Comparison of ENCODE assay signal across 5 fruit fly cellular contexts in genomic region chr3L:18038122-18038762, dm6.
TF ChIP-seq lines count a peak whose summit lies in the region.

No protein-coding gene starts in this region.

- no peak for TF ChIP-seq CTCF in whole organism, embryonic (GFP tag; optimal IDR thresholded peaks at IDR 0.05; lab: Kevin White, UChicago)

TF ChIP-seq in whole organism, adult, 20 proteins besides CTCF, POLR2A, EP300 and RAD21:
- TF ChIP-seq CG33017 (tag; optimal IDR thresholded peaks at IDR 0.05; lab: Kevin White, UChicago) (no peak), CG5204 (GFP tag; optimal IDR thresholded peaks at IDR 0.05; lab: Kevin White, UChicago) (no peak), kay (GFP tag; lab: Kevin White, UChicago; ENCODE audit: borderline replicate concordance) (peak; percentile 88)

TF ChIP-seq in whole organism, embryonic, 481 proteins besides CTCF, POLR2A, EP300 and RAD21:
- TF ChIP-seq CG11504 (tag; optimal IDR thresholded peaks at IDR 0.05; lab: Kevin White, UChicago) (no peak), kah (GFP tag; optimal IDR thresholded peaks at IDR 0.05; lab: Kevin White, UChicago) (no peak), corto (GFP tag; optimal IDR thresholded peaks at IDR 0.05; lab: Kevin White, UChicago) (peak; percentile 24), bab2 (GFP tag; optimal IDR thresholded peaks at IDR 0.05; lab: Kevin White, UChicago) (no peak), nom (GFP tag; optimal IDR thresholded peaks at IDR 0.05; lab: Kevin White, UChicago) (peak; percentile 71), CG8290 (GFP tag; optimal IDR thresholded peaks at IDR 0.05; lab: Kevin White, UChicago) (no peak), CG8290 (tag; optimal IDR thresholded peaks at IDR 0.05; lab: Kevin White, UChicago) (no peak)

TF ChIP-seq in whole organism, prepupa, 60 proteins besides CTCF, POLR2A, EP300 and RAD21 (continues in another document):
- TF ChIP-seq CG6276 (GFP tag; optimal IDR thresholded peaks at IDR 0.05; lab: Kevin White, UChicago): no peak
- TF ChIP-seq Eip75B (GFP tag; optimal IDR thresholded peaks at IDR 0.05; lab: Kevin White, UChicago): no peak
- TF ChIP-seq CG8119 (GFP tag; IDR thresholded peaks at IDR 0.05; lab: Robert Waterston, UW): no peak
- TF ChIP-seq CG8319 (GFP tag; optimal IDR thresholded peaks at IDR 0.05; lab: Kevin White, UChicago): no peak
- peak; percentile 72 for TF ChIP-seq CG9139 (GFP tag; optimal IDR thresholded peaks at IDR 0.05; lab: Kevin White, UChicago)
- TF ChIP-seq CG6163 (GFP tag; IDR thresholded peaks at IDR 0.05; lab: Robert Waterston, UW): no peak; the same call in 2 of the 3 replicates
- no peak for TF ChIP-seq CG8632 (GFP tag; optimal IDR thresholded peaks at IDR 0.05; lab: Kevin White, UChicago)
- TF ChIP-seq Hr38 (GFP tag; optimal IDR thresholded peaks at IDR 0.05; lab: Kevin White, UChicago): no peak
- TF ChIP-seq CG3032 (tag; optimal IDR thresholded peaks at IDR 0.05; lab: Kevin White, UChicago): peak; percentile 67
- peak; percentile 90 for TF ChIP-seq Eip78C (GFP tag; lab: Kevin White, UChicago)
- no peak for TF ChIP-seq CG6854 (GFP tag; optimal IDR thresholded peaks at IDR 0.05; lab: Kevin White, UChicago)
- TF ChIP-seq achi (GFP tag; optimal IDR thresholded peaks at IDR 0.05; lab: Kevin White, UChicago): no peak
- TF ChIP-seq fd85E (GFP tag; optimal IDR thresholded peaks at IDR 0.05; lab: Kevin White, UChicago): no peak
- TF ChIP-seq dsx (GFP tag; optimal IDR thresholded peaks at IDR 0.05; lab: Kevin White, UChicago; ENCODE audit: poor library complexity, severe bottlenecking): peak; percentile 40
- peak; percentile 56 for TF ChIP-seq topi (GFP tag; optimal IDR thresholded peaks at IDR 0.05; lab: Kevin White, UChicago)
- TF ChIP-seq CG31627 (GFP tag; optimal IDR thresholded peaks at IDR 0.05; lab: Kevin White, UChicago): peak; percentile 49
- no peak for TF ChIP-seq Sox15 (GFP tag; optimal IDR thresholded peaks at IDR 0.05; lab: Kevin White, UChicago)
- TF ChIP-seq CG32006 (GFP tag; optimal IDR thresholded peaks at IDR 0.05; lab: Kevin White, UChicago): no peak
- TF ChIP-seq spab (GFP tag; optimal IDR thresholded peaks at IDR 0.05; lab: Kevin White, UChicago): peak; percentile 51
- no peak for TF ChIP-seq CG15336 (GFP tag; IDR thresholded peaks at IDR 0.05; lab: Robert Waterston, UW)
- TF ChIP-seq acj6 (GFP tag; optimal IDR thresholded peaks at IDR 0.05; lab: Kevin White, UChicago): peak; percentile 27
- TF ChIP-seq net (GFP tag; optimal IDR thresholded peaks at IDR 0.05; lab: Kevin White, UChicago): no peak
- TF ChIP-seq Met (GFP tag; optimal IDR thresholded peaks at IDR 0.05; lab: Kevin White, UChicago): peak; percentile 55
- TF ChIP-seq fd59A (GFP tag; optimal IDR thresholded peaks at IDR 0.05; lab: Kevin White, UChicago): peak; percentile 45
- peak; percentile 46 for TF ChIP-seq Sox14 (GFP tag; optimal IDR thresholded peaks at IDR 0.05; lab: Kevin White, UChicago)
- no peak for TF ChIP-seq CG11762 (GFP tag; optimal IDR thresholded peaks at IDR 0.05; lab: Kevin White, UChicago; ENCODE audit: insufficient read depth)
- TF ChIP-seq CG7368 (GFP tag; optimal IDR thresholded peaks at IDR 0.05; lab: Kevin White, UChicago): peak; percentile 8
- TF ChIP-seq fkh (GFP tag; optimal IDR thresholded peaks at IDR 0.05; lab: Kevin White, UChicago): no peak

TF ChIP-seq in whole organism, pupa, 21 proteins besides CTCF, POLR2A, EP300 and RAD21:
- TF ChIP-seq rn (GFP tag; IDR thresholded peaks at IDR 0.05; lab: Robert Waterston, UW): no peak
- no peak for TF ChIP-seq Pif1B (GFP tag; optimal IDR thresholded peaks at IDR 0.05; lab: Kevin White, UChicago)
- peak; percentile 34 for TF ChIP-seq D1 (tag; optimal IDR thresholded peaks at IDR 0.05; lab: Kevin White, UChicago)
- peak; percentile 67 for TF ChIP-seq CG17806 (tag; optimal IDR thresholded peaks at IDR 0.05; lab: Kevin White, UChicago)
- TF ChIP-seq EcR (GFP tag; optimal IDR thresholded peaks at IDR 0.05; lab: Kevin White, UChicago): peak; percentile 74
- no peak for TF ChIP-seq CG32121 (GFP tag; IDR thresholded peaks at IDR 0.05; lab: Robert Waterston, UW)
- no peak for TF ChIP-seq CG10348 (GFP tag; IDR thresholded peaks at IDR 0.05; lab: Robert Waterston, UW)
- no peak for TF ChIP-seq fd96Ca (GFP tag; IDR thresholded peaks at IDR 0.05; lab: Robert Waterston, UW)
- peak; percentile 68 for TF ChIP-seq CG8159 (tag; optimal IDR thresholded peaks at IDR 0.05; lab: Kevin White, UChicago)
- no peak for TF ChIP-seq Ets98B (GFP tag; IDR thresholded peaks at IDR 0.05; lab: Robert Waterston, UW)
- peak; percentile 50 for TF ChIP-seq CG9948 (tag; optimal IDR thresholded peaks at IDR 0.05; lab: Kevin White, UChicago)
- no peak for TF ChIP-seq CG8301 (tag; optimal IDR thresholded peaks at IDR 0.05; lab: Kevin White, UChicago)
- TF ChIP-seq CG34367 (tag; optimal IDR thresholded peaks at IDR 0.05; lab: Kevin White, UChicago): peak; percentile 37
- no peak; the same call in 1 of the 2 replicates for TF ChIP-seq CG12605 (GFP tag; IDR thresholded peaks at IDR 0.05; lab: Robert Waterston, UW)
- TF ChIP-seq CG15710 (tag; optimal IDR thresholded peaks at IDR 0.05; lab: Kevin White, UChicago): peak; percentile 63
- TF ChIP-seq Snoo (tag; optimal IDR thresholded peaks at IDR 0.05; lab: Kevin White, UChicago): no peak
- TF ChIP-seq CG14655 (GFP tag; optimal IDR thresholded peaks at IDR 0.05; lab: Kevin White, UChicago): no peak
- TF ChIP-seq CG13204 (GFP tag; optimal IDR thresholded peaks at IDR 0.05; lab: Kevin White, UChicago): peak; percentile 28
- TF ChIP-seq gl (tag; optimal IDR thresholded peaks at IDR 0.05; lab: Kevin White, UChicago): peak; percentile 50
- TF ChIP-seq Pif1A (GFP tag; optimal IDR thresholded peaks at IDR 0.05; lab: Kevin White, UChicago): no peak
- TF ChIP-seq CG4496 (GFP tag; IDR thresholded peaks at IDR 0.05; lab: Robert Waterston, UW): no peak

TF ChIP-seq in whole organism, wandering third instar larva, 38 proteins besides CTCF, POLR2A, EP300 and RAD21:
- TF ChIP-seq lola (GFP tag; optimal IDR thresholded peaks at IDR 0.05; lab: Kevin White, UChicago): no peak
- TF ChIP-seq jim (GFP tag; optimal IDR thresholded peaks at IDR 0.05; lab: Kevin White, UChicago): no peak
- TF ChIP-seq Mio (GFP tag; optimal IDR thresholded peaks at IDR 0.05; lab: Kevin White, UChicago): no peak
- no peak for TF ChIP-seq Jra (GFP tag; optimal IDR thresholded peaks at IDR 0.05; lab: Kevin White, UChicago)
- peak; percentile 48 for TF ChIP-seq HLH106 (tag; optimal IDR thresholded peaks at IDR 0.05; lab: Kevin White, UChicago)
- peak; percentile 82 for TF ChIP-seq psq (GFP tag; optimal IDR thresholded peaks at IDR 0.05; lab: Kevin White, UChicago)
- TF ChIP-seq GATAd (GFP tag; optimal IDR thresholded peaks at IDR 0.05; lab: Kevin White, UChicago): no peak
- TF ChIP-seq N (GFP tag; optimal IDR thresholded peaks at IDR 0.05; lab: Kevin White, UChicago): no peak
- TF ChIP-seq Hr78 (GFP tag; optimal IDR thresholded peaks at IDR 0.05; lab: Kevin White, UChicago): no peak
- no peak for TF ChIP-seq brk (GFP tag; optimal IDR thresholded peaks at IDR 0.05; lab: Kevin White, UChicago)
- TF ChIP-seq rgr (GFP tag; optimal IDR thresholded peaks at IDR 0.05; lab: Kevin White, UChicago): peak; percentile 59
- peak; percentile 37 for TF ChIP-seq sage (GFP tag; optimal IDR thresholded peaks at IDR 0.05; lab: Kevin White, UChicago)
- TF ChIP-seq Rel (GFP tag; optimal IDR thresholded peaks at IDR 0.05; lab: Kevin White, UChicago): no peak
- TF ChIP-seq Rel (tag; optimal IDR thresholded peaks at IDR 0.05; lab: Kevin White, UChicago): no peak
- TF ChIP-seq br (GFP tag; optimal IDR thresholded peaks at IDR 0.05; lab: Kevin White, UChicago): peak; percentile 66
- no peak for TF ChIP-seq CG9705 (GFP tag; optimal IDR thresholded peaks at IDR 0.05; lab: Kevin White, UChicago)
- TF ChIP-seq usp (GFP tag; optimal IDR thresholded peaks at IDR 0.05; lab: Kevin White, UChicago): no peak
- TF ChIP-seq sv (GFP tag; optimal IDR thresholded peaks at IDR 0.05; lab: Kevin White, UChicago): no peak
- peak; percentile 11 for TF ChIP-seq tai (GFP tag; optimal IDR thresholded peaks at IDR 0.05; lab: Kevin White, UChicago)
- TF ChIP-seq CrebA (GFP tag; optimal IDR thresholded peaks at IDR 0.05; lab: Kevin White, UChicago; ENCODE audit: borderline replicate concordance): no peak
- TF ChIP-seq Sp1 (GFP tag; optimal IDR thresholded peaks at IDR 0.05; lab: Kevin White, UChicago): peak; percentile 46
- TF ChIP-seq pan (optimal IDR thresholded peaks at IDR 0.05; lab: Kevin White, UChicago): no peak
- no peak for TF ChIP-seq CG32264 (GFP tag; optimal IDR thresholded peaks at IDR 0.05; lab: Kevin White, UChicago)
- TF ChIP-seq woc (GFP tag; optimal IDR thresholded peaks at IDR 0.05; lab: Kevin White, UChicago): peak; percentile 77
- TF ChIP-seq OdsH (GFP tag; optimal IDR thresholded peaks at IDR 0.05; lab: Kevin White, UChicago): peak; percentile 73
- no peak for TF ChIP-seq Dfd (GFP tag; optimal IDR thresholded peaks at IDR 0.05; lab: Kevin White, UChicago)
- TF ChIP-seq dmrt93B (GFP tag; optimal IDR thresholded peaks at IDR 0.05; lab: Kevin White, UChicago): peak; percentile 8
- TF ChIP-seq dsf (GFP tag; optimal IDR thresholded peaks at IDR 0.05; lab: Kevin White, UChicago; ENCODE audit: borderline replicate concordance): no peak
- peak; percentile 77 for TF ChIP-seq ey (GFP tag; optimal IDR thresholded peaks at IDR 0.05; lab: Kevin White, UChicago)
- peak; percentile 45 for TF ChIP-seq Hnf4 (GFP tag; optimal IDR thresholded peaks at IDR 0.05; lab: Kevin White, UChicago)
- TF ChIP-seq Myc (optimal IDR thresholded peaks at IDR 0.05; lab: Kevin White, UChicago): no peak
- peak; percentile 81 for TF ChIP-seq fru (GFP tag; optimal IDR thresholded peaks at IDR 0.05; lab: Kevin White, UChicago)
- no peak for TF ChIP-seq Vsx2 (GFP tag; optimal IDR thresholded peaks at IDR 0.05; lab: Kevin White, UChicago; ENCODE audit: partially characterized antibody)
- no peak for TF ChIP-seq Hr83 (GFP tag; optimal IDR thresholded peaks at IDR 0.05; lab: Kevin White, UChicago; ENCODE audit: poor library complexity, severe bottlenecking)
- TF ChIP-seq Abd-B (GFP tag; optimal IDR thresholded peaks at IDR 0.05; lab: Kevin White, UChicago): no peak
- TF ChIP-seq Dif (GFP tag; optimal IDR thresholded peaks at IDR 0.05; lab: Kevin White, UChicago; ENCODE audit: partially characterized antibody): no peak
- no peak for TF ChIP-seq dl (GFP tag; optimal IDR thresholded peaks at IDR 0.05; lab: Kevin White, UChicago; ENCODE audit: insufficient read depth in 1 of 2, partially characterized antibody in 2 of 2)
- peak in 1 of 2 experiments; percentile 71 for TF ChIP-seq foxo (GFP tag; optimal IDR thresholded peaks at IDR 0.05; lab: Kevin White, UChicago)
- peak; percentile 70 for TF ChIP-seq h (GFP tag; optimal IDR thresholded peaks at IDR 0.05; lab: Kevin White, UChicago)
TF ChIP-seq in whole organism, wandering third instar larva: peak in this region for 15.
